Worm (Caenorhabditis elegans) whole organism, early embryonic: ENCODE data around the gene T02G5.15.

Source experiments
- B0310.2 ChIP-seq: sonication (generic microtip); optimal IDR thresholded peaks from 2 replicates; lab custom pipeline; 2016; ENCODE audit warnings: mild to moderate bottlenecking, missing genetic modification characterization, missing compliant biosample characterization
- F13C5.2 ChIP-seq: sonication (generic microtip); optimal IDR thresholded peaks from 2 replicates; lab custom pipeline; 2017; ENCODE audit warnings: mild to moderate bottlenecking, missing genetic modification characterization, inconsistent platforms, missing compliant biosample characterization
- aly-1 ChIP-seq: sonication (generic microtip); optimal IDR thresholded peaks from 2 replicates; lab custom pipeline; 2016; ENCODE audit warnings: missing genetic modification characterization, missing compliant biosample characterization
- ama-1 ChIP-seq: fragments of 150-350 bp; optimal IDR thresholded peaks from 2 replicates; lab custom pipeline; 2014
- ceh-13 ChIP-seq: fragments of 200-800 bp; sonication (Bioruptor generic); optimal IDR thresholded peaks from 2 replicates; lab custom pipeline; 2018; ENCODE audit warnings: mild to moderate bottlenecking, missing genetic modification characterization, missing compliant biosample characterization
- ceh-36 ChIP-seq: sonication (generic microtip); optimal IDR thresholded peaks from 2 replicates; lab custom pipeline; 2016; ENCODE audit warnings: missing genetic modification characterization, inconsistent platforms, missing compliant biosample characterization
- ets-7 ChIP-seq: sonication (generic microtip); optimal IDR thresholded peaks from 2 replicates; lab custom pipeline; 2016; ENCODE audit warnings: missing genotype, missing genetic modification characterization, missing compliant biosample characterization
- flt-1 ChIP-seq: fragments of 200-800 bp; sonication (Bioruptor generic); IDR thresholded peaks from 2 replicates; pipeline ENCODE4 v1.3.6; 2022; ENCODE audit warnings: missing genetic modification characterization, missing compliant biosample characterization
- hmbx-1 ChIP-seq: sonication (generic microtip); optimal IDR thresholded peaks from 2 replicates; lab custom pipeline; 2016; ENCODE audit warnings: mild to moderate bottlenecking, missing genetic modification characterization, missing compliant biosample characterization
- hmg-4 ChIP-seq: fragments of 200-800 bp; sonication (Bioruptor generic); optimal IDR thresholded peaks from 2 replicates; lab custom pipeline; 2018; ENCODE audit warnings: mild to moderate bottlenecking, missing genetic modification characterization, missing compliant biosample characterization
- pes-1 ChIP-seq: fragments of 200-800 bp; sonication (Bioruptor generic); IDR thresholded peaks from 2 replicates; pipeline ENCODE4 v1.3.6; 2022; ENCODE audit warnings: missing genetic modification reagents, missing genetic modification characterization, missing compliant biosample characterization
- scrt-1 ChIP-seq: fragments of 200-800 bp; sonication (Bioruptor generic); IDR thresholded peaks from 2 replicates; pipeline ENCODE4 v1.3.6; 2022; ENCODE audit warnings: missing genetic modification characterization, missing compliant biosample characterization
- tbx-11 ChIP-seq: fragments of 200-800 bp; sonication (Bioruptor generic); IDR thresholded peaks from 2 replicates; pipeline ENCODE4 v1.3.6; 2022; ENCODE audit warnings: missing genetic modification characterization, missing compliant biosample characterization

ce11 chrII:7059274-7059757, 24.8 kb upstream of the T02G5.15 start:
- no peak for TF ChIP-seq ets-7 (tag; lab: Kevin White, UChicago)
- TF ChIP-seq aly-1 (tag; lab: Kevin White, UChicago): no peak
- TF ChIP-seq flt-1 (GFP tag; lab: Robert Waterston, UW): no peak
- no peak for TF ChIP-seq ama-1 (lab: Kevin White, UChicago)
- TF ChIP-seq tbx-11 (GFP tag; lab: Robert Waterston, UW): no peak
- no peak for TF ChIP-seq scrt-1 (GFP tag; lab: Robert Waterston, UW)
- no peak for TF ChIP-seq B0310.2 (tag; lab: Kevin White, UChicago)
- no peak for TF ChIP-seq hmbx-1 (tag; lab: Kevin White, UChicago)
- TF ChIP-seq F13C5.2: no peak
- TF ChIP-seq ceh-13 (GFP tag; lab: Kevin White, UChicago): no peak
- TF ChIP-seq pes-1 (GFP tag; lab: Robert Waterston, UW): no peak
- TF ChIP-seq hmg-4: no peak
- no peak for TF ChIP-seq ceh-36
